Fruit fly (Drosophila melanogaster) whole organism, adult: ENCODE data around the gene CG8630.

Experiments used
- CG14711 ChIP-seq: fragments of 200-800 bp; sonication (Bioruptor generic); optimal IDR thresholded peaks from 2 replicates; lab custom pipeline; 2018; ENCODE audit warnings: missing biosample characterization, mild to moderate bottlenecking, missing genetic modification characterization, moderate library complexity
- CG1620 ChIP-seq: fragments of 200-800 bp; sonication (Bioruptor generic); optimal IDR thresholded peaks from 2 replicates; lab custom pipeline; 2016; ENCODE audit warnings: missing biosample characterization, missing genetic modification characterization
- Clk ChIP-seq: fragments of 200-800 bp; sonication (Bioruptor generic); optimal IDR thresholded peaks from 2 replicates; lab custom pipeline; 2017; ENCODE audit warnings: missing biosample characterization, missing genetic modification characterization
- cic ChIP-seq: fragments of 200-800 bp; sonication (Bioruptor generic); optimal IDR thresholded peaks from 2 replicates; lab custom pipeline; 2017; ENCODE audit warnings: missing biosample characterization, mild to moderate bottlenecking, missing genetic modification characterization, moderate library complexity
- kay ChIP-seq: fragments of 200-800 bp; sonication (Bioruptor generic); peaks from one replicate; lab custom pipeline; 2016; ENCODE audit warnings: missing biosample characterization, missing genetic modification characterization, borderline replicate concordance
- toe ChIP-seq: fragments of 200-800 bp; sonication (Bioruptor generic); optimal IDR thresholded peaks from 2 replicates; lab custom pipeline; 2016; ENCODE audit warnings: missing biosample characterization, missing genetic modification characterization

DNA sequence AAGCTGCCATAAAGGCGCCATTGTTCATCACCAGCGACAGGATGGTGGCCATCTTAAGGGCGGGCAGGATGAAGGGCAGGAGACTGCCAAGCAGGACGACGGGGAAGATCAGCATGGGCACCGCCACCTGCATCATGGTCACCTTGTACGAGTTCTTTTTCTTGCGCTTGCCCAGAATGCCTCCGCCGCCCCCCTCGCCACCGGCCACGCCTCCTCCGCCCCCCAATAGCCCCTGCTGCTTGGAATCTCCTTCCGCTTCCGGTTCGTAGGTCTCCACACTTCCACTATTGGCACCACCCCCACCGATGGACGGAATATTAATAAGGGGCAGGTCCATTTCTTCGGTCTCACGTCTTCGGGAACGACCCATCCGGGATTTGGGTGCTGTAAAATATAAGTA is 5.6 kb downstream of the CG8630 start:
- TF ChIP-seq Clk (GFP tag; lab: Kevin White, UChicago) (no peak), kay (no peak), CG1620 (no peak), CG14711 (tag; lab: Kevin White, UChicago) (no peak), toe (no peak), cic (GFP tag; lab: Kevin White, UChicago) (no peak)
